Worm (Caenorhabditis elegans) whole organism, L1 larva: Measurements from ENCODE around the gene Y38H6C.8.

Source experiments
- ceh-88 ChIP-seq: fragments of 200-800 bp; sonication (Bioruptor generic); IDR thresholded peaks from 2 replicates; pipeline ENCODE4 v1.3.6; 2022; ENCODE audit warnings: missing genetic modification characterization, missing compliant biosample characterization
- efl-1 ChIP-seq, 4 experiments: fragments of 150-350 bp; optimal IDR thresholded peaks in 3 of 4; peaks in 1 of 4; 1 replicate in 1 of 4; 2 replicates in 3 of 4; lab custom pipeline; 2014; ENCODE audit warnings: missing biosample characterization in 2 of 4, missing genetic modification characterization in 2 of 4, missing genetic modification reagents in 2 of 4
- fos-1 ChIP-seq: fragments of 150-350 bp; optimal IDR thresholded peaks from 2 replicates; lab custom pipeline; 2014; ENCODE audit warnings: missing biosample characterization, missing genetic modification characterization
- nhr-20 ChIP-seq: sonication (generic microtip); optimal IDR thresholded peaks from 2 replicates; lab custom pipeline; 2016; ENCODE audit warnings: mild to moderate bottlenecking, missing genetic modification characterization, missing compliant biosample characterization
- nhr-28 ChIP-seq: fragments of 150-350 bp; optimal IDR thresholded peaks from 2 replicates; lab custom pipeline; 2014; ENCODE audit warnings: missing biosample characterization, missing genetic modification characterization
- nhr-84 ChIP-seq: sonication (generic microtip); optimal IDR thresholded peaks from 2 replicates; lab custom pipeline; 2017; ENCODE audit warnings: missing biosample characterization, missing genetic modification characterization
- pqm-1 ChIP-seq: sonication (generic microtip); optimal IDR thresholded peaks from 3 replicates; lab custom pipeline; 2017; ENCODE audit warnings: missing biosample characterization, missing genetic modification characterization
- snpc-4 ChIP-seq: fragments of 150-350 bp; optimal IDR thresholded peaks from 2 replicates; lab custom pipeline; 2014; ENCODE audit warnings: missing biosample characterization, missing genetic modification characterization
- unc-62 ChIP-seq: fragments of 150-350 bp; optimal IDR thresholded peaks from 2 replicates; lab custom pipeline; 2014; ENCODE audit warnings: missing biosample characterization, missing genetic modification reagents, missing genetic modification characterization

- TF ChIP-seq nhr-28 (no peak), nhr-20 (tag; lab: Kevin White, UChicago) (no peak), efl-1 (optimal IDR thresholded peaks at IDR 0.05; lab: Kevin White, UChicago) (no peak), efl-1 (GFP tag; optimal IDR thresholded peaks at IDR 0.05 in 1 of 2; lab: Kevin White, UChicago) (no peak), nhr-84 (tag; lab: Kevin White, UChicago) (no peak), snpc-4 (tag; lab: Kevin White, UChicago) (no peak), unc-62 (no peak), ceh-88 (GFP tag; lab: Robert Waterston, UW) (no peak), fos-1 (tag; lab: Kevin White, UChicago) (no peak), pqm-1 (tag; lab: Kevin White, UChicago) (no peak)
Observed at ce11 chrV:20485285-20485684, 28.5 kb upstream of the Y38H6C.8 start, which contains the start of gene dhcr-7.
